Fruit fly (Drosophila melanogaster) whole organism, embryonic: ENCODE results near the gene CG13996.

Source experiments
- Asciz ChIP-seq: fragments of 200-800 bp; sonication (Bioruptor generic); optimal IDR thresholded peaks from 2 replicates; lab custom pipeline; 2017; ENCODE audit warnings: missing biosample characterization, mild to moderate bottlenecking, missing genetic modification characterization, missing genetic modification reagents
- Atf-2 ChIP-seq: fragments of 200-800 bp; sonication (Bioruptor generic); optimal IDR thresholded peaks from 2 replicates; lab custom pipeline; 2016; ENCODE audit warnings: missing biosample characterization, missing genetic modification characterization
- CG10543 ChIP-seq: fragments of 200-800 bp; sonication (Bioruptor generic); optimal IDR thresholded peaks from 3 replicates; lab custom pipeline; 2017; ENCODE audit warnings: missing biosample characterization, mild to moderate bottlenecking, missing genetic modification characterization, moderate library complexity
- CG12659 ChIP-seq: fragments of 200-800 bp; sonication (Bioruptor generic); optimal IDR thresholded peaks from 3 replicates; lab custom pipeline; 2017; ENCODE audit warnings: mild to moderate bottlenecking, missing biosample characterization, missing genetic modification reagents, missing genetic modification characterization
- CG13624 ChIP-seq: fragments of 200-800 bp; sonication (Bioruptor generic); optimal IDR thresholded peaks from 2 replicates; lab custom pipeline; 2016; ENCODE audit warnings: missing biosample characterization, missing genetic modification characterization
- CG16813 ChIP-seq: fragments of 200-800 bp; sonication (Bioruptor generic); IDR thresholded peaks from 3 replicates; pipeline ENCODE4 v1.3.6; 2022; ENCODE audit warnings: missing biosample characterization, missing genetic modification characterization; ENCODE audit not compliant: partially characterized antibody
- CG17359 ChIP-seq: fragments of 200-800 bp; sonication (Bioruptor generic); optimal IDR thresholded peaks from 3 replicates; lab custom pipeline; 2018; ENCODE audit warnings: missing biosample characterization, mild to moderate bottlenecking, missing genetic modification characterization, moderate library complexity
- CG18262 ChIP-seq: fragments of 200-800 bp; optimal IDR thresholded peaks from 3 replicates; lab custom pipeline; 2019; ENCODE audit warnings: missing biosample characterization, mild to moderate bottlenecking, missing genetic modification characterization, moderate library complexity
- CG2116 ChIP-seq: fragments of 200-800 bp; sonication (Bioruptor generic); optimal IDR thresholded peaks from 3 replicates; lab custom pipeline; 2018; ENCODE audit warnings: missing biosample characterization, mild to moderate bottlenecking, missing genetic modification characterization
- CG2120 ChIP-seq: fragments of 200-800 bp; sonication (Bioruptor generic); optimal IDR thresholded peaks from 3 replicates; lab custom pipeline; 2016; ENCODE audit warnings: missing biosample characterization, missing genetic modification characterization
- CG32772 ChIP-seq: fragments of 200-800 bp; sonication (Bioruptor generic); IDR thresholded peaks from 2 replicates; pipeline ENCODE4 v1.3.6; 2022; ENCODE audit warnings: missing biosample characterization, missing genetic modification characterization
- CG3281 ChIP-seq: fragments of 200-800 bp; sonication (Bioruptor generic); optimal IDR thresholded peaks from 3 replicates; lab custom pipeline; 2017; ENCODE audit warnings: missing biosample characterization, mild to moderate bottlenecking, missing genetic modification characterization
- CG3995 ChIP-seq: fragments of 200-800 bp; sonication (Bioruptor generic); optimal IDR thresholded peaks from 3 replicates; lab custom pipeline; 2016; ENCODE audit warnings: missing biosample characterization, missing genetic modification characterization
- CG6791 ChIP-seq: fragments of 200-800 bp; sonication (Bioruptor generic); IDR thresholded peaks from 3 replicates; pipeline ENCODE4 v1.3.6; 2022; ENCODE audit warnings: missing biosample characterization, missing genetic modification characterization; ENCODE audit not compliant: partially characterized antibody
- CG6813 ChIP-seq: fragments of 200-800 bp; sonication (Bioruptor generic); optimal IDR thresholded peaks from 2 replicates; lab custom pipeline; 2017; ENCODE audit warnings: missing biosample characterization, missing genetic modification characterization, mild to moderate bottlenecking, moderate library complexity, missing genetic modification reagents
- CG8281 ChIP-seq: fragments of 200-800 bp; sonication (Bioruptor generic); optimal IDR thresholded peaks from 2 replicates; lab custom pipeline; 2018; ENCODE audit warnings: missing biosample characterization, mild to moderate bottlenecking, missing genetic modification characterization, moderate library complexity
- Dll ChIP-seq: fragments of 200-800 bp; sonication (Bioruptor generic); IDR thresholded peaks from 4 replicates; pipeline ENCODE4 v1.3.6; 2022; ENCODE audit warnings: missing biosample characterization, missing genetic modification characterization; ENCODE audit not compliant: partially characterized antibody
- Dref ChIP-seq: fragments of 200-800 bp; sonication (Bioruptor generic); IDR thresholded peaks from 2 replicates; pipeline ENCODE4 v1.3.6; 2022; ENCODE audit warnings: missing biosample characterization, missing genetic modification characterization
- E2f2 ChIP-seq: fragments of 200-800 bp; sonication (Bioruptor generic); IDR thresholded peaks from 2 replicates; pipeline ENCODE4 v1.3.6; 2022; ENCODE audit warnings: missing biosample characterization, missing genetic modification characterization
- Ets97D ChIP-seq: fragments of 200-800 bp; sonication (Bioruptor generic); optimal IDR thresholded peaks from 3 replicates; lab custom pipeline; 2016; ENCODE audit warnings: missing biosample characterization, missing genetic modification characterization
- Fer1 ChIP-seq: fragments of 200-800 bp; sonication (Bioruptor generic); optimal IDR thresholded peaks from 2 replicates; lab custom pipeline; 2017; ENCODE audit warnings: missing biosample characterization, mild to moderate bottlenecking, missing genetic modification characterization
- Gsc ChIP-seq: fragments of 200-800 bp; sonication (Bioruptor generic); IDR thresholded peaks from 2 replicates; pipeline ENCODE4 v1.3.6; 2022; ENCODE audit warnings: missing biosample characterization, missing genetic modification characterization
- HLH3B ChIP-seq: fragments of 200-800 bp; sonication (Bioruptor generic); IDR thresholded peaks from 2 replicates; pipeline ENCODE4 v1.3.6; 2022; ENCODE audit warnings: missing biosample characterization, missing genetic modification characterization
- HLH4C ChIP-seq: fragments of 200-800 bp; sonication (Bioruptor generic); IDR thresholded peaks from 3 replicates; pipeline ENCODE4 v1.3.6; 2022; ENCODE audit warnings: missing biosample characterization, missing genetic modification characterization; ENCODE audit not compliant: partially characterized antibody
- HLH54F ChIP-seq: fragments of 200-800 bp; sonication (Bioruptor generic); optimal IDR thresholded peaks from 3 replicates; lab custom pipeline; 2016; ENCODE audit warnings: missing biosample characterization, missing genetic modification characterization
- Med ChIP-seq: fragments of 200-800 bp; sonication (Bioruptor generic); peaks from one replicate; lab custom pipeline; 2016; ENCODE audit warnings: missing biosample characterization, missing genetic modification characterization, mild to moderate bottlenecking, inconsistent platforms, moderate library complexity
- Opbp ChIP-seq: fragments of 200-800 bp; sonication (Bioruptor generic); IDR thresholded peaks from 3 replicates; pipeline ENCODE4 v1.3.6; 2022; ENCODE audit warnings: missing biosample characterization, missing genetic modification characterization; ENCODE audit not compliant: partially characterized antibody
- Rfx ChIP-seq: fragments of 200-800 bp; sonication (Bioruptor generic); IDR thresholded peaks from 2 replicates; pipeline ENCODE4 v1.3.6; 2022; ENCODE audit warnings: missing biosample characterization, missing genetic modification characterization
- Sin3A ChIP-seq: fragments of >200 bp; optimal IDR thresholded peaks from 2 replicates; lab custom pipeline; 2018
- Trl ChIP-seq, 3 experiments: fragments of >200 bp in 2 of 3; fragments of 200-800 bp in 1 of 3; sonication (Bioruptor generic) in 1 of 3; optimal IDR thresholded peaks; 2 replicates in 1 of 3; 3 replicates in 2 of 3; lab custom pipeline; 2016 to 2017; ENCODE audit warnings: missing biosample characterization in 1 of 3, missing genetic modification characterization in 1 of 3
- cas ChIP-seq: fragments of 200-800 bp; sonication (Bioruptor generic); IDR thresholded peaks from 2 replicates; pipeline ENCODE4 v1.3.6; 2022; ENCODE audit warnings: missing biosample characterization, missing genetic modification characterization
- caup ChIP-seq: fragments of 200-800 bp; sonication (Bioruptor generic); optimal IDR thresholded peaks from 3 replicates; lab custom pipeline; 2017; ENCODE audit warnings: missing biosample characterization, mild to moderate bottlenecking, missing genetic modification characterization, moderate library complexity; ENCODE audit not compliant: severe bottlenecking
- ewg ChIP-seq: fragments of 200-800 bp; sonication (Bioruptor generic); optimal IDR thresholded peaks from 3 replicates; lab custom pipeline; 2017; ENCODE audit warnings: mild to moderate bottlenecking, missing biosample characterization, missing genetic modification reagents, missing genetic modification characterization
- fd96Cb ChIP-seq: fragments of 200-800 bp; sonication (Bioruptor generic); optimal IDR thresholded peaks from 2 replicates; lab custom pipeline; 2018; ENCODE audit warnings: missing biosample characterization, mild to moderate bottlenecking, missing genetic modification characterization, moderate library complexity
- h ChIP-seq: fragments of >200 bp; optimal IDR thresholded peaks from 2 replicates; lab custom pipeline; 2017
- hbn ChIP-seq: fragments of 200-800 bp; sonication (Bioruptor generic); IDR thresholded peaks from 2 replicates; pipeline ENCODE4 v1.3.6; 2022; ENCODE audit warnings: missing biosample characterization, missing genetic modification characterization; ENCODE audit not compliant: partially characterized antibody
- inv ChIP-seq: fragments of 200-800 bp; sonication (Bioruptor generic); IDR thresholded peaks from 2 replicates; pipeline ENCODE4 v1.3.6; 2022; ENCODE audit warnings: missing biosample characterization, missing genetic modification characterization; ENCODE audit not compliant: partially characterized antibody
- mld ChIP-seq: fragments of 200-800 bp; sonication (Bioruptor generic); IDR thresholded peaks from 3 replicates; pipeline ENCODE4 v1.3.6; 2022; ENCODE audit warnings: missing biosample characterization, missing genetic modification characterization; ENCODE audit not compliant: partially characterized antibody
- phol ChIP-seq: fragments of 200-800 bp; sonication (Bioruptor generic); optimal IDR thresholded peaks from 3 replicates; lab custom pipeline; 2018; ENCODE audit warnings: missing biosample characterization, mild to moderate bottlenecking, missing genetic modification characterization, moderate library complexity
- slou ChIP-seq: fragments of 200-800 bp; sonication (Bioruptor generic); optimal IDR thresholded peaks from 3 replicates; lab custom pipeline; 2016; ENCODE audit warnings: missing biosample characterization, missing genetic modification characterization
- tx ChIP-seq: fragments of 200-800 bp; sonication (Bioruptor generic); optimal IDR thresholded peaks from 2 replicates; lab custom pipeline; 2016; ENCODE audit warnings: missing biosample characterization, missing genetic modification characterization

Gene CG13996

DNA sequence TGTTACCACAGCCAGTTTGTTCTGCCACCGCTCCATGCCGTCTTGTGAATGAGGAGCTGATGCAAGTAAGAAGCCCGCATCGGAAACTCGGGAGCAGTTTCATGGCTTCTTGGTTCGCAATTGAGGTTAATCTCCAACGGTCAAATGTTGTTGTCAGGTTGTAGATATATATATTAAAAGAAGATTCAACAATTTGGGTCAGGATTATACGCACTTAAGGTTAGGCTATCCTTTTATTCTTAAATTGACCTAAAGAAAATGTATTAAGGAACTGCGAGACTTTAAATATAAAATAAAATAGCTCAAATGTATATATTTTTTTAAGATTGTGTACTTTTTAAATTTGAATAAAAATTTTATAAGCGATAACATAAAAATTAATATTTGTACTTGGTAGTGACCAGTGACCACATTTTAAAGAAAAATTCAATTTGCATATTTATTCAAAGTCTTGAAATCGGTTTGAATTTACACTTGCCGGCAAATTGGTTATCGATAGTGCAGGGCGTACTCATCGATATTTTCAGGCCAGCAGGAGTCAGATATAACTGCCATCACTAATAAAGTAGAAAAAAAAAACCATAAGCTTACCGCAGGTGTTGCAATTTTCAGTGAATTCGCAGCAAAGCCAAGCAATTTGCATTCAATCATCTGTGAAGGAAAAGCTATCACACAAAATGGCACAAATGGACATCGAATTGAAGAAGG is 48.1 kb downstream of the CG13996 start, which contains the start of the genes CG9150 and Pfdn1 (continued):
- TF ChIP-seq caup (GFP tag; lab: Kevin White, UChicago), result no peak
- peak; percentile 95 for TF ChIP-seq Dref (GFP tag; lab: Robert Waterston, UW)
- peak; percentile 87 for TF ChIP-seq CG16813 (GFP tag; lab: Robert Waterston, UW)
- no peak for TF ChIP-seq HLH54F
- peak; percentile 29 for TF ChIP-seq CG13624
- peak; percentile 18 for TF ChIP-seq phol (tag; lab: Kevin White, UChicago)
- TF ChIP-seq Asciz, result no peak
- TF ChIP-seq CG6791 (GFP tag; lab: Robert Waterston, UW), result peak; percentile 85
- TF ChIP-seq CG3281 (GFP tag; lab: Kevin White, UChicago), result no peak
- peak; percentile 88 for TF ChIP-seq CG2116 (GFP tag; lab: Kevin White, UChicago)
- peak; percentile 90 for TF ChIP-seq CG3995 (GFP tag; lab: Kevin White, UChicago)
- TF ChIP-seq h, result no peak
- TF ChIP-seq CG32772, result peak; percentile 83
- TF ChIP-seq inv (GFP tag; lab: Robert Waterston, UW), result peak; percentile 80
- TF ChIP-seq Med (GFP tag; lab: Kevin White, UChicago), result peak; percentile 82
- TF ChIP-seq Trl (optimal IDR thresholded peaks at IDR 0.05; lab: Kevin White, UChicago), result no peak
- TF ChIP-seq Trl (GFP tag; optimal IDR thresholded peaks at IDR 0.05; lab: Kevin White, UChicago), result no peak
- no peak for TF ChIP-seq CG17359 (tag; lab: Kevin White, UChicago)
- peak; percentile 39 for TF ChIP-seq Ets97D
- TF ChIP-seq fd96Cb, result no peak
- TF ChIP-seq E2f2 (GFP tag; lab: Robert Waterston, UW), result peak; percentile 95
- peak; percentile 48 for TF ChIP-seq Rfx (GFP tag; lab: Robert Waterston, UW)
- no peak for TF ChIP-seq CG6813 (GFP tag; lab: Kevin White, UChicago)
- no peak for TF ChIP-seq CG8281 (tag; lab: Kevin White, UChicago)
- peak; percentile 89 for TF ChIP-seq Opbp
- no peak for TF ChIP-seq CG10543
- no peak for TF ChIP-seq HLH3B (GFP tag; lab: Robert Waterston, UW)
- peak; percentile 25 for TF ChIP-seq CG2120 (GFP tag; lab: Kevin White, UChicago)
- peak; percentile 65; the same call in 2 of the 3 replicates for TF ChIP-seq mld (GFP tag; lab: Robert Waterston, UW)
- no peak for TF ChIP-seq slou (GFP tag; lab: Kevin White, UChicago)
- TF ChIP-seq hbn (GFP tag; lab: Robert Waterston, UW), result peak; percentile 90
- TF ChIP-seq Dll (GFP tag; lab: Robert Waterston, UW), result peak; percentile 89
- no peak for TF ChIP-seq Gsc
- peak; percentile 6 for TF ChIP-seq CG12659 (GFP tag; lab: Kevin White, UChicago)
- TF ChIP-seq cas (GFP tag; lab: Robert Waterston, UW), result no peak
- peak; percentile 18 for TF ChIP-seq Sin3A
- no peak for TF ChIP-seq ewg (GFP tag; lab: Kevin White, UChicago)
- peak; percentile 34 for TF ChIP-seq tx (GFP tag; lab: Kevin White, UChicago)
- TF ChIP-seq Fer1 (GFP tag; lab: Kevin White, UChicago), result peak; percentile 30
- TF ChIP-seq Atf-2 (GFP tag; lab: Kevin White, UChicago), result no peak
- TF ChIP-seq CG18262 (tag; lab: Kevin White, UChicago), result no peak
- TF ChIP-seq HLH4C (GFP tag; lab: Robert Waterston, UW), result peak; percentile 85
